Worm (Caenorhabditis elegans) whole organism, midembryonic: Measurements from ENCODE around the gene F35F10.6.

Experiments used
- cog-1 ChIP-seq: sonication (generic microtip); optimal IDR thresholded peaks from 2 replicates; lab custom pipeline; 2016; ENCODE audit warnings: missing genetic modification characterization, missing compliant biosample characterization
- flt-1 ChIP-seq: fragments of 200-800 bp; sonication (Bioruptor generic); IDR thresholded peaks from 2 replicates; pipeline ENCODE4 v1.3.6; 2022; ENCODE audit warnings: missing genetic modification characterization, missing compliant biosample characterization
- med-1 ChIP-seq: sonication (generic microtip); optimal IDR thresholded peaks from 2 replicates; lab custom pipeline; 2017; ENCODE audit warnings: missing genetic modification characterization, mild to moderate bottlenecking, missing compliant biosample characterization, antibody characterized with exemption, missing genetic modification reagents; ENCODE audit not compliant: insufficient read depth
- ref-1 ChIP-seq: fragments of 200-800 bp; sonication (Bioruptor generic); conservative IDR thresholded peaks from 2 replicates; pipeline ENCODE4 v1.3.6; 2022; ENCODE audit warnings: missing genetic modification reagents, missing genetic modification characterization, missing compliant biosample characterization
- tab-1 ChIP-seq: fragments of 200-800 bp; sonication (Bioruptor generic); IDR thresholded peaks from 2 replicates; pipeline ENCODE4 v1.3.6; 2022; ENCODE audit warnings: missing genetic modification characterization, missing compliant biosample characterization
- ztf-29 ChIP-seq: fragments of 200-800 bp; sonication (Bioruptor generic); IDR thresholded peaks from 2 replicates; pipeline ENCODE4 v1.3.6; 2022; ENCODE audit warnings: missing genetic modification reagents, missing genetic modification characterization, missing compliant biosample characterization

ce11 chrV:3299437-3299836 lies 10.3 kb upstream of the F35F10.6 start:
- TF ChIP-seq flt-1 (GFP tag; lab: Robert Waterston, UW) (no peak), med-1 (no peak), cog-1 (tag; lab: Kevin White, UChicago) (no peak), ref-1 (no peak), ztf-29 (GFP tag; lab: Robert Waterston, UW) (no peak), tab-1 (no peak)
